Fruit fly (Drosophila melanogaster) whole organism, embryonic: Measurements from ENCODE around the gene Eip75B.

ENCODE experiments used
- Aef1 ChIP-seq: fragments of 200-800 bp; sonication (Bioruptor generic); IDR thresholded peaks from 3 replicates; pipeline ENCODE4 v1.3.6; 2022; ENCODE audit warnings: missing biosample characterization, missing genetic modification characterization
- Antp ChIP-seq: fragments of 200-800 bp; sonication (Bioruptor generic); optimal IDR thresholded peaks from 3 replicates; lab custom pipeline; 2016; ENCODE audit warnings: missing biosample characterization, missing genetic modification characterization
- BEAF-32 ChIP-seq: fragments of 200-800 bp; sonication (Bioruptor generic); optimal IDR thresholded peaks from 3 replicates; lab custom pipeline; 2017; ENCODE audit warnings: missing biosample characterization, missing genetic modification characterization, mild to moderate bottlenecking, moderate library complexity, missing genetic modification reagents
- CG10267 ChIP-seq: fragments of 200-800 bp; sonication (Bioruptor generic); optimal IDR thresholded peaks from 2 replicates; lab custom pipeline; 2018; ENCODE audit warnings: missing biosample characterization, mild to moderate bottlenecking, missing genetic modification characterization, moderate library complexity
- CG11247 ChIP-seq: fragments of 200-800 bp; sonication (Bioruptor generic); IDR thresholded peaks from 2 replicates; pipeline ENCODE4 v1.3.6; 2022; ENCODE audit warnings: missing biosample characterization, missing genetic modification characterization
- CG12744 ChIP-seq: fragments of 200-800 bp; sonication (Bioruptor generic); optimal IDR thresholded peaks from 2 replicates; lab custom pipeline; 2016; ENCODE audit warnings: missing biosample characterization, missing genetic modification characterization
- CG14050 ChIP-seq: fragments of 200-800 bp; sonication (Bioruptor generic); IDR thresholded peaks from 3 replicates; pipeline ENCODE4 v1.3.6; 2022; ENCODE audit warnings: missing biosample characterization, missing genetic modification characterization
- CG15011 ChIP-seq: fragments of 200-800 bp; sonication (Bioruptor generic); optimal IDR thresholded peaks from 3 replicates; lab custom pipeline; 2018; ENCODE audit warnings: missing biosample characterization, mild to moderate bottlenecking, missing genetic modification characterization
- CG1602 ChIP-seq: fragments of 200-800 bp; sonication (Bioruptor generic); optimal IDR thresholded peaks from 3 replicates; lab custom pipeline; 2016; ENCODE audit warnings: missing biosample characterization, missing genetic modification characterization
- CG16863 ChIP-seq: fragments of 200-800 bp; sonication (Bioruptor generic); optimal IDR thresholded peaks from 3 replicates; lab custom pipeline; 2016; ENCODE audit warnings: missing biosample characterization, missing genetic modification characterization
- CG18476 ChIP-seq: fragments of 200-800 bp; sonication (Bioruptor generic); optimal IDR thresholded peaks from 2 replicates; lab custom pipeline; 2016; ENCODE audit warnings: missing biosample characterization, mild to moderate bottlenecking, missing genetic modification characterization
- CG2875 ChIP-seq: fragments of 200-800 bp; sonication (Bioruptor generic); optimal IDR thresholded peaks from 2 replicates; lab custom pipeline; 2017; ENCODE audit warnings: missing biosample characterization, mild to moderate bottlenecking, missing genetic modification characterization, missing genetic modification reagents
- CG4424 ChIP-seq: fragments of 200-800 bp; sonication (Bioruptor generic); optimal IDR thresholded peaks from 3 replicates; lab custom pipeline; 2016; ENCODE audit warnings: missing biosample characterization, missing genetic modification characterization
- CG4820 ChIP-seq: fragments of 200-800 bp; sonication (Bioruptor generic); optimal IDR thresholded peaks from 3 replicates; lab custom pipeline; 2016; ENCODE audit warnings: missing biosample characterization, missing genetic modification characterization
- CG6813 ChIP-seq: fragments of 200-800 bp; sonication (Bioruptor generic); optimal IDR thresholded peaks from 2 replicates; lab custom pipeline; 2017; ENCODE audit warnings: missing biosample characterization, missing genetic modification characterization, mild to moderate bottlenecking, moderate library complexity, missing genetic modification reagents
- CG6854 ChIP-seq: fragments of 200-800 bp; sonication (Bioruptor generic); optimal IDR thresholded peaks from 3 replicates; lab custom pipeline; 2017; ENCODE audit warnings: missing biosample characterization, mild to moderate bottlenecking, missing genetic modification characterization
- CG8290 ChIP-seq, 3 experiments: fragments of 200-800 bp; sonication (Bioruptor generic); optimal IDR thresholded peaks; 2 replicates each; lab custom pipeline; 2016 to 2019; ENCODE audit warnings: missing biosample characterization in 3 of 3, missing genetic modification characterization in 3 of 3, mild to moderate bottlenecking in 2 of 3, moderate library complexity in 1 of 3
- CG8478 ChIP-seq: fragments of >200 bp; optimal IDR thresholded peaks from 2 replicates; lab custom pipeline; 2018
- CG8944 ChIP-seq: fragments of 200-800 bp; sonication (Bioruptor generic); optimal IDR thresholded peaks from 3 replicates; lab custom pipeline; 2016; ENCODE audit warnings: missing biosample characterization, missing genetic modification characterization
- D ChIP-seq, 2 experiments: fragments of 200-800 bp in 1 of 2; fragments of >200 bp in 1 of 2; sonication (Bioruptor generic) in 1 of 2; optimal IDR thresholded peaks; 2 replicates in 1 of 2; 3 replicates in 1 of 2; lab custom pipeline; 2017; ENCODE audit warnings: mild to moderate bottlenecking in 1 of 2, missing biosample characterization in 1 of 2, missing genetic modification characterization in 1 of 2, missing genetic modification reagents in 1 of 2
- HLHmδ ChIP-seq: fragments of 200-800 bp; sonication (Bioruptor generic); optimal IDR thresholded peaks from 2 replicates; lab custom pipeline; 2018; ENCODE audit warnings: missing biosample characterization, mild to moderate bottlenecking, missing genetic modification characterization, moderate library complexity
- Hr39 ChIP-seq: fragments of >200 bp; optimal IDR thresholded peaks from 2 replicates; lab custom pipeline; 2017
- Hr51 ChIP-seq, 2 experiments: fragments of 200-800 bp; sonication (Bioruptor generic); optimal IDR thresholded peaks; 2 replicates in 1 of 2; 3 replicates in 1 of 2; lab custom pipeline; 2016 to 2018; ENCODE audit warnings: missing biosample characterization in 2 of 2, missing genetic modification characterization in 2 of 2, mild to moderate bottlenecking in 1 of 2, moderate library complexity in 1 of 2
- MESR4 ChIP-seq: fragments of 200-800 bp; sonication (Bioruptor generic); optimal IDR thresholded peaks from 2 replicates; lab custom pipeline; 2018; ENCODE audit warnings: missing biosample characterization, mild to moderate bottlenecking, missing genetic modification characterization, moderate library complexity
- Max ChIP-seq: fragments of 200-800 bp; sonication (Bioruptor generic); optimal IDR thresholded peaks from 2 replicates; lab custom pipeline; 2016; ENCODE audit warnings: missing biosample characterization, mild to moderate bottlenecking, missing genetic modification characterization
- NFAT ChIP-seq: fragments of 200-800 bp; sonication (Bioruptor generic); IDR thresholded peaks from 2 replicates; pipeline ENCODE4 v1.3.6; 2022; ENCODE audit warnings: missing biosample characterization, missing genetic modification characterization
- Nf-YA ChIP-seq: fragments of 200-800 bp; sonication (Bioruptor generic); IDR thresholded peaks from 2 replicates; pipeline ENCODE4 v1.3.6; 2022; ENCODE audit warnings: missing biosample characterization, missing genetic modification characterization
- Pdp1 ChIP-seq, 2 experiments: fragments of 200-800 bp; sonication (Bioruptor generic); optimal IDR thresholded peaks; 3 replicates each; lab custom pipeline; 2016; ENCODE audit warnings: missing biosample characterization in 2 of 2, missing genetic modification characterization in 2 of 2, mild to moderate bottlenecking in 1 of 2, moderate library complexity in 1 of 2
- Poxn ChIP-seq: fragments of 200-800 bp; sonication (Bioruptor generic); IDR thresholded peaks from 2 replicates; pipeline ENCODE4 v1.3.6; 2022; ENCODE audit warnings: missing biosample characterization, missing genetic modification characterization
- Ptx1 ChIP-seq: fragments of 200-800 bp; sonication (Bioruptor generic); IDR thresholded peaks from 2 replicates; pipeline ENCODE4 v1.3.6; 2022; ENCODE audit warnings: missing biosample characterization, missing genetic modification characterization
- Xrp1 ChIP-seq: fragments of 200-800 bp; sonication (Bioruptor generic); IDR thresholded peaks from 2 replicates; pipeline ENCODE4 v1.3.6; 2022; ENCODE audit warnings: missing biosample characterization, missing genetic modification characterization
- al ChIP-seq: fragments of 200-800 bp; sonication (Bioruptor generic); IDR thresholded peaks from 2 replicates; pipeline ENCODE4 v1.3.6; 2022; ENCODE audit warnings: missing biosample characterization, missing genetic modification characterization
- crol ChIP-seq: fragments of 200-800 bp; sonication (Bioruptor generic); IDR thresholded peaks from 2 replicates; pipeline ENCODE4 v1.3.6; 2022; ENCODE audit warnings: missing biosample characterization, missing genetic modification characterization
- danr ChIP-seq: fragments of 200-800 bp; sonication (Bioruptor generic); IDR thresholded peaks from 2 replicates; pipeline ENCODE4 v1.3.6; 2022; ENCODE audit warnings: missing biosample characterization, missing genetic modification characterization
- eyg ChIP-seq: fragments of 200-800 bp; sonication (Bioruptor generic); optimal IDR thresholded peaks from 3 replicates; lab custom pipeline; 2016; ENCODE audit warnings: missing biosample characterization, missing genetic modification characterization
- ftz-f1 ChIP-seq: fragments of 200-800 bp; sonication (Bioruptor generic); optimal IDR thresholded peaks from 2 replicates; lab custom pipeline; 2016; ENCODE audit warnings: missing biosample characterization, missing genetic modification characterization
- ham ChIP-seq: fragments of 200-800 bp; sonication (Bioruptor generic); IDR thresholded peaks from 2 replicates; pipeline ENCODE4 v1.3.6; 2022; ENCODE audit warnings: missing biosample characterization, missing genetic modification characterization
- ken ChIP-seq: fragments of 200-800 bp; sonication (Bioruptor generic); IDR thresholded peaks from 3 replicates; pipeline ENCODE4 v1.3.6; 2022; ENCODE audit warnings: missing biosample characterization, missing genetic modification characterization
- lov ChIP-seq, 2 experiments: fragments of 200-800 bp in 1 of 2; fragments of >200 bp in 1 of 2; sonication (Bioruptor generic) in 1 of 2; IDR thresholded peaks in 1 of 2; optimal IDR thresholded peaks in 1 of 2; 2 replicates in 1 of 2; 3 replicates in 1 of 2; pipeline versions ENCODE4 v1.3.6 to Lab custom; 2017 to 2022; ENCODE audit warnings: missing biosample characterization in 1 of 2, missing genetic modification characterization in 1 of 2
- mirr ChIP-seq: fragments of 200-800 bp; sonication (Bioruptor generic); optimal IDR thresholded peaks from 3 replicates; lab custom pipeline; 2018; ENCODE audit warnings: missing biosample characterization, mild to moderate bottlenecking, missing genetic modification characterization
- nerfin-1 ChIP-seq: fragments of 200-800 bp; sonication (Bioruptor generic); optimal IDR thresholded peaks from 3 replicates; lab custom pipeline; 2019; ENCODE audit warnings: missing biosample characterization, mild to moderate bottlenecking, missing genetic modification characterization, moderate library complexity
- p53 ChIP-seq: fragments of 200-800 bp; sonication (Bioruptor generic); optimal IDR thresholded peaks from 2 replicates; lab custom pipeline; 2016; ENCODE audit warnings: missing biosample characterization, missing genetic modification characterization
- pnt ChIP-seq: fragments of 200-800 bp; sonication (Bioruptor generic); optimal IDR thresholded peaks from 3 replicates; lab custom pipeline; 2016; ENCODE audit warnings: missing biosample characterization, missing genetic modification characterization
- ro ChIP-seq: fragments of 200-800 bp; sonication (Bioruptor generic); IDR thresholded peaks from 2 replicates; pipeline ENCODE4 v1.3.6; 2022; ENCODE audit warnings: missing biosample characterization, missing genetic modification characterization
- salm ChIP-seq: fragments of 200-800 bp; sonication (Bioruptor generic); optimal IDR thresholded peaks from 2 replicates; lab custom pipeline; 2018; ENCODE audit warnings: missing biosample characterization, mild to moderate bottlenecking, missing genetic modification characterization
- tgo ChIP-seq: fragments of 200-800 bp; sonication (Bioruptor generic); IDR thresholded peaks from 3 replicates; pipeline ENCODE4 v1.3.6; 2022; ENCODE audit warnings: missing biosample characterization, missing genetic modification characterization
- twi ChIP-seq: fragments of 200-800 bp; optimal IDR thresholded peaks from 2 replicates; lab custom pipeline; 2019; ENCODE audit warnings: missing biosample characterization, mild to moderate bottlenecking, missing genetic modification characterization, moderate library complexity
- zen2 ChIP-seq: fragments of 200-800 bp; sonication (Bioruptor generic); IDR thresholded peaks from 3 replicates; pipeline ENCODE4 v1.3.6; 2022; ENCODE audit warnings: missing biosample characterization, missing genetic modification characterization; ENCODE audit not compliant: partially characterized antibody
- zfh2 ChIP-seq: fragments of 200-800 bp; sonication (Bioruptor generic); optimal IDR thresholded peaks from 2 replicates; lab custom pipeline; 2016; ENCODE audit warnings: missing biosample characterization, missing genetic modification characterization

Gene Eip75B

DNA sequence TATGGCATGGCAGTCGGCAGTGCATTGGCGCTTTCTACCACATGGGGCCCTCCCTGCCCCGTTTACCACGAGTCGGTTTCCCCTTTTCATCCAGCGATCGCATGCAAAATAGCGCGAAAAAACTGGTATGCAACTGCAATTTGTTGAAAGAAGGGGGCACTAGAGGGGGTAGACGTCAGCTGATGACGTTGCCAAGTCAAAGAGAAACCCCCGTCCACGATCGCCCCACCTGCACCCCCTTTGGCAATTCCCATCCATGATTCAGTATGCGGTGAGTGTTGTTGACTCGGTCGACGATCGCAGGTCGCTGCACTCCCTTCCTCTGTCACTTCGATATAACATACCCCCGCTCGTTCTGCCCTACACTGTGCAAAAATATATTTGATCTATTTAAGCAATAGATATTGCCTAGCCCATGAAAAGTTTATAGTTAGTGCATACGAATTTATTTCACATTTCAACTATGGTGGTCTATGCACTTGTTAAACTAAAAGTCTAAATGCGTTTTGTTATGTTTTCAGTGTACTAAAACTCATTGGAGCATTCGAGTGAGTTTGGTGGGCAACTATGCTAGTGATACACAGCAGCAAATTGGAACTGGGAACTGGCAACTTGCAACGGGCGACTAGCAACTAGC lies 55.6 kb downstream of the Eip75B start (continued):
- TF ChIP-seq lov (optimal IDR thresholded peaks at IDR 0.05; lab: Kevin White, UChicago) = no peak
- peak; percentile 86; the same call in 1 of the 3 replicates for TF ChIP-seq lov (GFP tag; IDR thresholded peaks at IDR 0.05; lab: Robert Waterston, UW)
- peak; percentile 85 for TF ChIP-seq CG4820 (GFP tag; lab: Kevin White, UChicago)
- no peak for TF ChIP-seq danr (GFP tag; lab: Robert Waterston, UW)
- TF ChIP-seq CG15011 (GFP tag; lab: Kevin White, UChicago) = no peak
- TF ChIP-seq CG11247 = no peak
- TF ChIP-seq CG16863 = peak; percentile 69
- no peak for TF ChIP-seq CG8478 (lab: Kevin White, UChicago)
- TF ChIP-seq mirr (GFP tag; lab: Kevin White, UChicago) = no peak
- peak in 1 of 2 experiments; percentile 43 for TF ChIP-seq Hr51 (GFP tag; optimal IDR thresholded peaks at IDR 0.05; lab: Kevin White, UChicago)
- TF ChIP-seq CG8944 (GFP tag; lab: Kevin White, UChicago) = peak; percentile 77
- TF ChIP-seq ftz-f1 (GFP tag; lab: Kevin White, UChicago) = no peak
- TF ChIP-seq Poxn (GFP tag; lab: Robert Waterston, UW) = no peak
- TF ChIP-seq ro (GFP tag; lab: Robert Waterston, UW) = 0 out of 2 replicates have a peak, but pooled peaks have one; percentile 52
- peak; percentile 45; the same call in 1 of the 2 replicates for TF ChIP-seq Ptx1
- no peak for TF ChIP-seq zen2 (GFP tag; lab: Robert Waterston, UW)
- peak; percentile 65 for TF ChIP-seq CG1602 (GFP tag; lab: Kevin White, UChicago)
- peak; percentile 92 for TF ChIP-seq Xrp1 (GFP tag; lab: Robert Waterston, UW)
- no peak for TF ChIP-seq Aef1
- peak; percentile 63 for TF ChIP-seq twi (tag; lab: Kevin White, UChicago)
- peak; percentile 73 for TF ChIP-seq Antp (GFP tag; lab: Kevin White, UChicago)
- TF ChIP-seq salm (tag; lab: Kevin White, UChicago) = peak; percentile 41
- peak; percentile 73 to 74 for TF ChIP-seq Pdp1 (GFP tag; optimal IDR thresholded peaks at IDR 0.05; lab: Kevin White, UChicago)
- no peak for TF ChIP-seq Nf-YA (GFP tag; lab: Robert Waterston, UW)
- no peak for TF ChIP-seq al
- TF ChIP-seq NFAT (GFP tag; lab: Robert Waterston, UW) = no peak
- no peak for TF ChIP-seq CG6854 (GFP tag; lab: Kevin White, UChicago)
- no peak for TF ChIP-seq HLHmδ (GFP tag; lab: Kevin White, UChicago)
- peak; percentile 22 for TF ChIP-seq MESR4 (GFP tag; lab: Kevin White, UChicago)
- TF ChIP-seq CG12744 (GFP tag; lab: Kevin White, UChicago) = no peak
- TF ChIP-seq CG18476 (GFP tag; lab: Kevin White, UChicago) = peak; percentile 60
- TF ChIP-seq CG8290 (GFP tag; optimal IDR thresholded peaks at IDR 0.05; lab: Kevin White, UChicago) = peak; percentile 63
- peak; percentile 28 to 70 for TF ChIP-seq CG8290 (tag; optimal IDR thresholded peaks at IDR 0.05; lab: Kevin White, UChicago)
- TF ChIP-seq crol = peak; percentile 59
- TF ChIP-seq BEAF-32 = no peak
- no peak for TF ChIP-seq CG14050 (GFP tag; lab: Robert Waterston, UW)
- no peak for TF ChIP-seq D (optimal IDR thresholded peaks at IDR 0.05; lab: Kevin White, UChicago)
- TF ChIP-seq D (GFP tag; optimal IDR thresholded peaks at IDR 0.05; lab: Kevin White, UChicago) = peak; percentile 85
- TF ChIP-seq CG4424 (GFP tag; lab: Kevin White, UChicago) = peak; percentile 86
- TF ChIP-seq CG6813 (GFP tag; lab: Kevin White, UChicago) = peak; percentile 68
- TF ChIP-seq pnt (GFP tag; lab: Kevin White, UChicago) = peak; percentile 76
- peak; percentile 71; the same call in 1 of the 3 replicates for TF ChIP-seq ken (GFP tag; lab: Robert Waterston, UW)
- peak; percentile 45 for TF ChIP-seq Max (GFP tag; lab: Kevin White, UChicago)
- no peak for TF ChIP-seq eyg (GFP tag; lab: Kevin White, UChicago)
- TF ChIP-seq Hr39 (lab: Kevin White, UChicago) = no peak
- no peak for TF ChIP-seq p53
- no peak for TF ChIP-seq zfh2 (GFP tag; lab: Kevin White, UChicago)
- TF ChIP-seq CG2875 (GFP tag; lab: Kevin White, UChicago) = peak; percentile 79
- TF ChIP-seq ham (GFP tag; lab: Robert Waterston, UW) = no peak
- peak; percentile 61 for TF ChIP-seq nerfin-1 (tag; lab: Kevin White, UChicago)
- peak; percentile 49; the same call in 1 of the 3 replicates for TF ChIP-seq tgo (GFP tag; lab: Robert Waterston, UW)
- peak; percentile 83 for TF ChIP-seq CG10267 (tag; lab: Kevin White, UChicago)
